Worm (Caenorhabditis elegans): ENCODE results near the gene dnc-4.

Gene dnc-4

DNA sequence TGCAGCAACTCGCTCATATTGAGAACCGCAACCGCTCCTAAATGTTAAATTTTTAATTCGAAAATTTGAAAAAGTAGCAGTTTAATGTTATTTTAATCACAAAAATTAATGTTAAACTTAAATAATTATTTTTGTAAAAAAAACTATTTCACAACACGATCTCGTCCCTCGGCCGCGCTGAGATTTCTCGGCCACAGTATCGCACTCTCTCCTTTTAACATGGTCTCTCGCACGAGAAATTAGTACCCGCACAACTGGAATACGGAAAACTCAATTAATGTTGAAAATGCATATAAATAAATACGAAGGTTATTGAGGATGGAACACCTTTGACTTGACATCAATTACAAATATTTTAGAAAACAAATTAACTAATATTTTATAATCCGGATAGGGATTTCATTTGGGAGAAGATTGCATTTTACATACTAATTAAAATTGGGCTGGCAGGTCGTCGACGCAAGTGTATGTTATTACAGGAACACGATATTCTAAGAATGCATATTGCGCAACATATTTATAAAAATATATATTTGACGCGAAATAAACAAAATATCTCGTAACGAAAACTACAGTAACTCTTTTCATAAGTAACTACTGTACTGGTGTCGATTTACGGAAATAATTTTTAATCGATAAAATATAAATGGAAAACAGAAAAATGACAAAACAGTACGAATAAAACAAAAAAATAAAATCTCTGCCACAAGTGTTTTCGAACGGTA, at the start of gene dnc-4:
TSS of gene dnc-4 (minus strand) at position 37 of the 725 bp plus-strand sequence.
- no peak for TF ChIP-seq unc-62 (GFP tag; optimal IDR thresholded peaks at IDR 0.05)

ce11 chrIV:8069104-8069503, 49.5 kb upstream of the dnc-4 start:
- TF ChIP-seq unc-62 (GFP tag; optimal IDR thresholded peaks at IDR 0.05) = no peak

DNA sequence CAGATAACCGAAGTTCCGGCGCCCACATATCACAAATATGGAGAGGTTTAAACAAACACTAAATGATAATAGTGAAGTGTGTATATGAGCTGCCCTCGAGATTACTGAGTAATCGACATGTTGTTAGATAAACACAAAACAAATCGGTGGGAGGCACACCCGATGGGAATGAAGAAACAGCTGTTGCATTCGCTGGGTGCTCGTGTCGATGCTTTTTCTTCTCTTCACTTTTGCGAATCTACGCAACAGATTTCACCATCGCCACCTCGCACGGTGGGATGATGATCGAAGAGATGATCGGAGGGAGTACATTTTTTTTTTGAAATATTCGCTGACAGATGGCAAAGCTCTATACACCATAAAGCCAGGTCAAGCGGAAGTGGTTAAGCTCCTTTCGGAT, 48.7 kb upstream of the dnc-4 start:
- no peak for TF ChIP-seq unc-62 (GFP tag; optimal IDR thresholded peaks at IDR 0.05)

DNA sequence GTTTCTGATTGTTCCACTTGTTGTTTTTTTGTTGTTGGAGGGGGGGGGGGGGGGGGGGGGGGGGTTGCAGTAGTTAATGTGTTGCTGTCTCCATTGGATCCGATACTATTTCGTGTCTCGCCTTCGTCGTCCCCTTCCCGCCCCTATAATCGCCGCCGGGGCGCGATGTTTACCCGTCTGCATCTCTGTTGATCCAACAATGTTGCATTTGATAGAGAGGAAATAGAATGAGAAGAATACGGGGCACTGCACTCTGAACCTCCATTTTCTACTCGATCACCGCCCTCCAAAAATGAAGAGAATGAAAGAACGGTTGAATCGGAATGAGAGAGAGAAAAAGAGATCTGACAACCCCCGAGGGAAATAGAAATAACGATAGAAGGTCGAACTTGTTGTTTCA, 48.1 kb upstream of the dnc-4 start:
- no peak for TF ChIP-seq unc-62 (GFP tag; optimal IDR thresholded peaks at IDR 0.05)

DNA sequence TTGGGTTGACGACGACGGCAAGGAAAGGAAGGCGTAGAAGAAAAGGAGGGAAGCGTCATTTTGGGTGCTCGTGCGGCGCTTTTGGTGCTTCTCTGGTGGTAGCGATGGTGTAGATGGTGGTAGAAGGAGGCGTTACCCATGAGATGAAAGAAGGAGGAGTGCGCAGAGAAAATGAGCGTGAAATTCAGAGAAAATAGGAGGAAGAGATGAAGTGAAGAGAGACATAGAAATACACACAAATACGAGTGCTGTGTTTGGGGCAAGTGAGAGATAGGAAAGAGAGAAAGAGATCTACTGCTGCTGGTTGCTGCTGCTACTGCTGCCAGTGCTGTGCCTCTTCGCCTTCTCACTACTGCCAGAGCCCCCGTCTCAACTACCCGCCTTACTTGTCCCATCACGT, 47.0 kb upstream of the dnc-4 start:
- TF ChIP-seq unc-62 (GFP tag; optimal IDR thresholded peaks at IDR 0.05) = no peak

- TF ChIP-seq unc-62 (GFP tag; optimal IDR thresholded peaks at IDR 0.05) = no peak
Observed at ce11 chrIV:8062359-8062758, 42.8 kb upstream of the dnc-4 start, which contains the start of gene sax-7. Gene sax-7, plus strand, starts transcription at chrIV:8062659.

- no peak for TF ChIP-seq unc-62 (GFP tag; optimal IDR thresholded peaks at IDR 0.05)
Observed at ce11 chrIV:8061267-8061666, 41.7 kb upstream of the dnc-4 start.

DNA sequence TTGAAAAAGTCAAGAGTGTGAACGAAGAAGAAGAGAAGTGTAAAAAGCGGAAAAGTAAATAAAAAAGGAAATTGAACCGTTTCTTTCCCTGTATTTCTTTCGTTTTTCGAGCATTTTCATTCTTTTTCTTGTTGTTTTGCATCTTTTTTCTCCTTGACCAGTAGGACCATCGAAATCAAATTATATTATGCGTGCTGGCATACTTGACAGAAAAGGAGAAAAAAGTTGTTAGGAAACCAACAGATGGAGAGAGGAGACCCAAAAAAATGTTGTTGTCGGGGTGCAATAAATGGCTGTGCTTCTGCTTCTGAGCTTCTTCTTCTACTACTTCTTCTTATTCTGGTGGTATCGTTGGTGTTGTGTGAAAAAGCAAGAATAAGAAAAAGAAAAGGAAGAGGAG, 34.3 kb upstream of the dnc-4 start:
- no peak for TF ChIP-seq unc-62 (GFP tag; optimal IDR thresholded peaks at IDR 0.05)

DNA sequence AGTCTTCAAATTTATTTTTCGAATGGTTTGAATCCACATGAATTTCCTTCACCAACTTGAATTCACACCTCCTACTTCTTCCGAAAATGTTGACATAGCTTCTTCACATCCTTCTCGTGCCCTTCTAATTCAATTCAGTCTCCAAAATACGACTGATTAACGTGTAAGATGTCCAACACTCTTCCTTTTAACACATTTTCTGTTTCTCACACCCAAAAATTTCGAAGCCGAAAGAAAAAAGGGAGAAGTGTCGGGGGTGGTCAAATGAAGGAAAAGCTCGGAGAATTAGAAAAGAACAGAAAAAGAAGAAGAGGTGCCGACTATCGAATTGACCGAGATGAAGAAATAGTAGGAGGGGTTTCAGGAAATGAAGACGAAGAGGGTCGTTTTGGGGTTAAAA, 33.1 kb upstream of the dnc-4 start:
- no peak for TF ChIP-seq unc-62 (GFP tag; optimal IDR thresholded peaks at IDR 0.05)

- no peak for TF ChIP-seq unc-62 (GFP tag; optimal IDR thresholded peaks at IDR 0.05)
Observed at ce11 chrIV:8048083-8048482, 28.5 kb upstream of the dnc-4 start.

DNA sequence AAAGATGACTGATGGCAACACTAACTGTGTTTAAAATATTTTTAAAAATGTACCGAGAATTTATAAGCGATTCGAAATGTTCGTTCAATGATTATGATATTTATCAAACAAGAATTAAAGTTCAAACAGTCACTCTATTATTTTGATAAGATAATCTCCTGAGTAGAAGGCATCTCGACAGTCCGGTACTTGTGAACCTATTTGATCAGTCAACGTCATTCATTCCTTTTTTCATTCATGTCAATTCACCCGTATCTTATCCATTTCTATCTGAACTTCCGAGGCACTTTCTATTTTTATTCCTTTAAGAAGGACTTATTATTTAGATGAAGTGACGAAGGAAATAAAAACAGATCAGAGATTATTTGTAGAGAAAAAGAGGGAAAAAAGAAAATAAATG, 25.0 kb upstream of the dnc-4 start, which contains the start of gene nhr-258:
TSS of gene nhr-258 (plus strand) at position 365 of the 400 bp plus-strand sequence.
- TF ChIP-seq unc-62 (GFP tag; optimal IDR thresholded peaks at IDR 0.05) = no peak

DNA sequence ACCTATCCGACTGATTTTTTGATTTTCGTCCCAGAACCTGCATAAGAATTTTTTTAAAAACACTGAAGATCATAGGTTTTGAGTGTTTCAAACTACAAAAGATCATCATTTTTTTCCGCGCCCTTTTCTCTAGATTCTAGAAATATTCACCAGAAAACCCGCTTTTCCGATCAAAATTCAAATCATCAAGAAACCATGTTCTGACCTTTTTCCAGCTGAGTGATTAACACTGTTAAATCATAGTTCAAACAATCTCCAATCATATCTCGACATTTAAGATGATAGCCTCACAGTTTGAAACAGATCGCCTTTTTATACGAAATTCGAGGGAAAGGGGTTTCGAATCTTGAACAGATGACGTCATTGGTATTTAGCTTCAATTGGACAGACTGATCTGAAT, 24.1 kb upstream of the dnc-4 start:
- no peak for TF ChIP-seq unc-62 (GFP tag; optimal IDR thresholded peaks at IDR 0.05)

DNA sequence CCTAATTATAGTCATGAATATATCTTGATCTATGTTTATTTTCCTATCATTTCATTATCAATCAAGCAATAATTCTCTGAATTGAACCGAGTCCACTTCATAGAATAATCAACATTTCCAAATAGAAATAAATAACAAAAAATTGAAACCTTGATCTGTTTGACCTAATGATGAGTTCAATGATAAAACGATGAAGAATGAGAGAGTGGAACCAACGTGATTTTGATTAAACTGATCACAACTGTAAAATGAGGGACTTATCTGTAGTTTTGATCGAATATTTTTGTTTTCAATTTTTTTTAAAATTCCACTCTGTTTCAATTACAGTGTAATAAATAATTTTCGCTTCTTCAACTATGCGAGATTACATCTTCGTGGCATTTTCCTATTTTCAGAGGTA, 23.3 kb upstream of the dnc-4 start:
- TF ChIP-seq unc-62 (GFP tag; optimal IDR thresholded peaks at IDR 0.05) = no peak

ce11 chrIV:8042005-8042404, 22.4 kb upstream of the dnc-4 start:
- no peak for TF ChIP-seq unc-62 (GFP tag; optimal IDR thresholded peaks at IDR 0.05)

- TF ChIP-seq unc-62 (GFP tag; optimal IDR thresholded peaks at IDR 0.05) = no peak
Observed at ce11 chrIV:8040610-8041317, 21.2 kb upstream of the dnc-4 start.

DNA sequence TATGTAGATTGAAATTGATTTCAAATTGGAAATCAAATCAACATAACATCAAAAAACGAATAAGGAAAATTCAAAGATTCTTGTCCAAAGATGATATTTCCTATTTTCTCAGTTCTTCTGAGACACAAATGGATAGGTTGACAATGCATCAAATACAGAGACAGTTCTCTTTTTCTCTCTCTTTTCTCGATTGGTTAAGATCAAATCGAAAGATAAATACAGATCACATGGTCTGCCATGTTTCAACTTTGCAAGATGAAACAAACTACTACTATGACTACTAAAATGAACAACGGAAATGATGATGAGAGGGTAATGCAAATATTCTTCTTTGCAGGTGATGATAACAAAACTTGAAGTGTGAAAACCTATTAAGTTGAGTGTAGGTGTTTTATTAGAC, 16.9 kb upstream of the dnc-4 start:
- no peak for TF ChIP-seq unc-62 (GFP tag; optimal IDR thresholded peaks at IDR 0.05)

DNA sequence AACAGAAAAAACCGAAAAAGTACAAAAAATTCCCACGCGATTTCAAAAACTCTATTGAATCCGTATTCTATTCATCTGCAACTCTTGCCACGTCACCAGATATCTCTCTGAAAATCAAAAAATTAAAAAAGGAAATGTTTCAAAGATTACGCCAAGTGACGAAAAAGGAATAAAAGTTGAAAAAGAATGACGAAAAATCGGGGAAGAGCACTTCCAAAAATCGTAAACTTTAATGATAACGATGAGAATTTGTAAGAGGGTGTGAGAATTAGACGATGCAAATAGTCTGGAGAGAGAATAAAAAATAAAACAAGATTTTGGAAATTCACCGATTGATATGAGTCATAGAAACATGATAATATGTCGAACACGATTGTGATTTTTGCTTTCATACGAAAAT, 14.6 kb upstream of the dnc-4 start:
- TF ChIP-seq unc-62 (GFP tag; optimal IDR thresholded peaks at IDR 0.05) = no peak

Measured in whole organism, dauer.